Worm (Caenorhabditis elegans) whole organism, late embryonic: ENCODE results near the gene C08F8.3.

ENCODE experiments used
- F13H6.1 ChIP-seq: sonication (generic microtip); optimal IDR thresholded peaks from 2 replicates; lab custom pipeline; 2016; ENCODE audit warnings: missing genetic modification characterization, missing compliant biosample characterization
- K02D7.2 ChIP-seq: sonication (generic microtip); optimal IDR thresholded peaks from 2 replicates; lab custom pipeline; 2017; ENCODE audit warnings: mild to moderate bottlenecking, missing genetic modification characterization, missing compliant biosample characterization
- Y22D7AL.16 ChIP-seq: sonication (generic microtip); optimal IDR thresholded peaks from 2 replicates; lab custom pipeline; 2016; ENCODE audit warnings: missing genetic modification characterization, missing compliant biosample characterization
- ahr-1 ChIP-seq: sonication (generic microtip); optimal IDR thresholded peaks from 2 replicates; lab custom pipeline; 2016; ENCODE audit warnings: missing genetic modification characterization, missing compliant biosample characterization
- ama-1 ChIP-seq: fragments of 150-350 bp; optimal IDR thresholded peaks from 2 replicates; lab custom pipeline; 2014
- ceh-14 ChIP-seq: sonication (generic microtip); optimal IDR thresholded peaks from 2 replicates; lab custom pipeline; 2016; ENCODE audit warnings: missing genotype, missing genetic modification characterization, missing compliant biosample characterization
- ceh-18 ChIP-seq: sonication (generic microtip); optimal IDR thresholded peaks from 2 replicates; lab custom pipeline; 2016; ENCODE audit warnings: missing genetic modification characterization, missing compliant biosample characterization
- ceh-22 ChIP-seq: sonication (generic microtip); optimal IDR thresholded peaks from 2 replicates; lab custom pipeline; 2017; ENCODE audit warnings: missing biosample characterization, missing genetic modification characterization
- ceh-30 ChIP-seq: fragments of 150-350 bp; optimal IDR thresholded peaks from 2 replicates; lab custom pipeline; 2014; ENCODE audit warnings: missing biosample characterization, missing genetic modification characterization
- ceh-31 ChIP-seq: sonication (generic microtip); optimal IDR thresholded peaks from 2 replicates; lab custom pipeline; 2016; ENCODE audit warnings: missing genetic modification characterization, missing compliant biosample characterization
- ceh-34 ChIP-seq: sonication (generic microtip); optimal IDR thresholded peaks from 2 replicates; lab custom pipeline; 2016; ENCODE audit warnings: mild to moderate bottlenecking, missing genetic modification characterization, missing compliant biosample characterization
- ceh-45 ChIP-seq: fragments of 200-800 bp; sonication (Bioruptor generic); IDR thresholded peaks from 2 replicates; pipeline ENCODE4 v1.3.6; 2022; ENCODE audit warnings: missing genetic modification reagents, missing genetic modification characterization, missing compliant biosample characterization
- ceh-9 ChIP-seq: sonication (generic microtip); optimal IDR thresholded peaks from 2 replicates; lab custom pipeline; 2016; ENCODE audit warnings: mild to moderate bottlenecking, missing genetic modification characterization, inconsistent platforms, missing compliant biosample characterization
- dmd-4 ChIP-seq: sonication (generic microtip); optimal IDR thresholded peaks from 2 replicates; lab custom pipeline; 2016; ENCODE audit warnings: borderline replicate concordance, missing genetic modification characterization, missing compliant biosample characterization
- dve-1 ChIP-seq: sonication (generic microtip); optimal IDR thresholded peaks from 2 replicates; lab custom pipeline; 2017; ENCODE audit warnings: antibody characterized with exemption, mild to moderate bottlenecking, missing genetic modification characterization, missing compliant biosample characterization
- elt-2 ChIP-seq: sonication (generic microtip); optimal IDR thresholded peaks from 2 replicates; lab custom pipeline; 2016; ENCODE audit warnings: missing genetic modification reagents, missing genetic modification characterization, missing compliant biosample characterization
- elt-4 ChIP-seq: sonication (generic microtip); optimal IDR thresholded peaks from 2 replicates; lab custom pipeline; 2016; ENCODE audit warnings: missing genetic modification characterization, missing compliant biosample characterization
- eyg-1 ChIP-seq: sonication (generic microtip); optimal IDR thresholded peaks from 2 replicates; lab custom pipeline; 2016; ENCODE audit warnings: missing genotype, missing genetic modification characterization, missing compliant biosample characterization
- fax-1 ChIP-seq: sonication (generic microtip); optimal IDR thresholded peaks from 2 replicates; lab custom pipeline; 2016; ENCODE audit warnings: missing genotype, missing genetic modification characterization, missing compliant biosample characterization
- fkh-10 ChIP-seq: fragments of 150-350 bp; optimal IDR thresholded peaks from 2 replicates; lab custom pipeline; 2014; ENCODE audit warnings: missing biosample characterization, missing genetic modification reagents, missing genetic modification characterization
- gmeb-2 ChIP-seq: sonication (generic microtip); optimal IDR thresholded peaks from 2 replicates; lab custom pipeline; 2016; ENCODE audit warnings: missing genetic modification characterization, inconsistent platforms, missing compliant biosample characterization
- hlh-30 ChIP-seq: sonication (generic microtip); optimal IDR thresholded peaks from 2 replicates; lab custom pipeline; 2017; ENCODE audit warnings: antibody characterized with exemption, missing genetic modification characterization, missing compliant biosample characterization; ENCODE audit not compliant: insufficient read depth
- lin-11 ChIP-seq: fragments of 200-800 bp; sonication (Bioruptor generic); optimal IDR thresholded peaks from 2 replicates; lab custom pipeline; 2018; ENCODE audit warnings: mild to moderate bottlenecking, missing genetic modification characterization, missing compliant biosample characterization
- mec-3 ChIP-seq: sonication (generic microtip); optimal IDR thresholded peaks from 2 replicates; lab custom pipeline; 2016; ENCODE audit warnings: borderline replicate concordance, missing genetic modification characterization, missing compliant biosample characterization
- nfya-1 ChIP-seq: sonication (generic microtip); optimal IDR thresholded peaks from 2 replicates; lab custom pipeline; 2017; ENCODE audit warnings: missing genetic modification characterization, mild to moderate bottlenecking, missing compliant biosample characterization, antibody characterized with exemption, moderate library complexity
- nhr-11 ChIP-seq: fragments of 150-350 bp; optimal IDR thresholded peaks from 2 replicates; lab custom pipeline; 2014; ENCODE audit warnings: missing biosample characterization, missing genetic modification characterization
- nhr-232 ChIP-seq: sonication (generic microtip); optimal IDR thresholded peaks from 2 replicates; lab custom pipeline; 2016; ENCODE audit warnings: missing genetic modification characterization, missing compliant biosample characterization
- pax-1 ChIP-seq: fragments of 150-350 bp; optimal IDR thresholded peaks from 2 replicates; lab custom pipeline; 2014; ENCODE audit warnings: missing biosample characterization, missing genetic modification characterization
- ref-2 ChIP-seq: sonication (generic microtip); optimal IDR thresholded peaks from 2 replicates; lab custom pipeline; 2016; ENCODE audit warnings: missing genetic modification characterization, missing compliant biosample characterization
- rnt-1 ChIP-seq: sonication (generic microtip); optimal IDR thresholded peaks from 2 replicates; lab custom pipeline; 2016; ENCODE audit warnings: missing genetic modification characterization, missing compliant biosample characterization
- sdc-2 ChIP-seq: sonication (generic microtip); optimal IDR thresholded peaks from 2 replicates; lab custom pipeline; 2016; ENCODE audit warnings: missing genotype, missing genetic modification characterization, missing compliant biosample characterization
- sox-4 ChIP-seq: sonication (generic microtip); optimal IDR thresholded peaks from 2 replicates; lab custom pipeline; 2017; ENCODE audit warnings: mild to moderate bottlenecking, missing genetic modification characterization, inconsistent platforms, missing compliant biosample characterization
- syd-9 ChIP-seq: sonication (generic microtip); optimal IDR thresholded peaks from 2 replicates; lab custom pipeline; 2016; ENCODE audit warnings: mild to moderate bottlenecking, missing genetic modification characterization, moderate library complexity, missing compliant biosample characterization
- tbx-2 ChIP-seq: sonication (generic microtip); optimal IDR thresholded peaks from 2 replicates; lab custom pipeline; 2016; ENCODE audit warnings: missing genetic modification characterization, missing compliant biosample characterization
- tbx-7 ChIP-seq: sonication (generic microtip); optimal IDR thresholded peaks from 2 replicates; lab custom pipeline; 2016; ENCODE audit warnings: missing genotype, missing genetic modification characterization, missing compliant biosample characterization
- ttx-3 ChIP-seq: sonication (generic microtip); optimal IDR thresholded peaks from 2 replicates; lab custom pipeline; 2016; ENCODE audit warnings: missing genetic modification reagents, missing genetic modification characterization, missing compliant biosample characterization
- unc-3 ChIP-seq, 2 experiments: fragments of 200-800 bp in 1 of 2; sonication (Bioruptor generic) in 1 of 2; sonication (generic microtip) in 1 of 2; conservative IDR thresholded peaks in 1 of 2; optimal IDR thresholded peaks in 1 of 2; 2 replicates each; pipeline versions ENCODE4 v1.3.6 to Lab custom; 2016 to 2022; ENCODE audit warnings: missing compliant biosample characterization in 2 of 2, missing genetic modification characterization in 2 of 2, missing genetic modification reagents in 1 of 2
- unc-42 ChIP-seq: sonication (generic microtip); optimal IDR thresholded peaks from 2 replicates; lab custom pipeline; 2016; ENCODE audit warnings: missing genotype, missing genetic modification characterization, missing compliant biosample characterization
- unc-55 ChIP-seq: sonication (generic microtip); optimal IDR thresholded peaks from 2 replicates; lab custom pipeline; 2017; ENCODE audit warnings: missing biosample characterization, missing genetic modification reagents, missing genetic modification characterization

Gene C08F8.3

ce11 chrIV:11146962-11147470, 7.8 kb upstream of the C08F8.3 start, which contains the start of gene pigq-1:
Gene pigq-1, minus strand, starts transcription at chrIV:11147247.
- TF ChIP-seq ceh-22 (tag; lab: Kevin White, UChicago) (no peak), mec-3 (tag; lab: Kevin White, UChicago) (no peak), unc-3 (GFP tag; conservative IDR thresholded peaks at IDR 0.05; lab: Robert Waterston, UW) (no peak), unc-3 (tag; optimal IDR thresholded peaks at IDR 0.05; lab: Kevin White, UChicago) (no peak), ceh-9 (tag; lab: Kevin White, UChicago) (no peak)

- TF ChIP-seq nhr-232 = no peak
- TF ChIP-seq mec-3 (tag; lab: Kevin White, UChicago) = no peak
- TF ChIP-seq ceh-18 (tag; lab: Kevin White, UChicago) = no peak
Observed at ce11 chrIV:11148788-11149366, 6.0 kb upstream of the C08F8.3 start.

ce11 chrIV:11149454-11150163, 5.2 kb upstream of the C08F8.3 start, which contains the start of the genes F01G4.6 and pfd-1:
Gene F01G4.6, minus strand, starts transcription at chrIV:11149504.
Gene pfd-1, plus strand, starts transcription at chrIV:11150113.
- TF ChIP-seq unc-55 (GFP tag; lab: Kevin White, UChicago) (peak; percentile 37), lin-11 (no peak), sox-4 (no peak), elt-2 (tag; lab: Kevin White, UChicago) (peak; percentile 48), fax-1 (tag; lab: Kevin White, UChicago) (no peak), dve-1 (tag; lab: Kevin White, UChicago) (peak; percentile 54), nhr-11 (tag; lab: Kevin White, UChicago) (no peak), unc-3 (GFP tag; conservative IDR thresholded peaks at IDR 0.05; lab: Robert Waterston, UW) (peak; percentile 29; the same call in 1 of the 2 replicates), unc-3 (tag; optimal IDR thresholded peaks at IDR 0.05; lab: Kevin White, UChicago) (no peak), nfya-1 (tag; lab: Kevin White, UChicago) (peak; percentile 90), ceh-31 (peak; percentile 50), ahr-1 (no peak), dmd-4 (no peak), ref-2 (tag; lab: Kevin White, UChicago) (peak; percentile 25), K02D7.2 (tag; lab: Kevin White, UChicago) (no peak), unc-42 (peak; percentile 46), syd-9 (tag; lab: Kevin White, UChicago) (no peak), ceh-18 (tag; lab: Kevin White, UChicago) (peak; percentile 39), tbx-7 (tag; lab: Kevin White, UChicago) (no peak), Y22D7AL.16 (tag; lab: Kevin White, UChicago) (no peak), F13H6.1 (tag; lab: Kevin White, UChicago) (peak; percentile 11), sdc-2 (tag; lab: Kevin White, UChicago) (no peak), ceh-14 (tag; lab: Kevin White, UChicago) (no peak), eyg-1 (tag; lab: Kevin White, UChicago) (no peak), nhr-232 (no peak), ama-1 (lab: Kevin White, UChicago) (no peak), rnt-1 (tag; lab: Kevin White, UChicago) (peak; percentile 3), ceh-45 (GFP tag; lab: Robert Waterston, UW) (no peak), gmeb-2 (peak; percentile 12), hlh-30 (tag; lab: Kevin White, UChicago) (no peak), tbx-2 (tag; lab: Kevin White, UChicago) (peak; percentile 44), elt-4 (tag; lab: Kevin White, UChicago) (no peak), ceh-34 (tag; lab: Kevin White, UChicago) (peak; percentile 14), pax-1 (tag; lab: Kevin White, UChicago) (peak; percentile 66), ttx-3 (no peak), ceh-30 (no peak), fkh-10 (no peak)
